Fruit fly (Drosophila melanogaster): ENCODE results near the gene CG2444.

DNA sequence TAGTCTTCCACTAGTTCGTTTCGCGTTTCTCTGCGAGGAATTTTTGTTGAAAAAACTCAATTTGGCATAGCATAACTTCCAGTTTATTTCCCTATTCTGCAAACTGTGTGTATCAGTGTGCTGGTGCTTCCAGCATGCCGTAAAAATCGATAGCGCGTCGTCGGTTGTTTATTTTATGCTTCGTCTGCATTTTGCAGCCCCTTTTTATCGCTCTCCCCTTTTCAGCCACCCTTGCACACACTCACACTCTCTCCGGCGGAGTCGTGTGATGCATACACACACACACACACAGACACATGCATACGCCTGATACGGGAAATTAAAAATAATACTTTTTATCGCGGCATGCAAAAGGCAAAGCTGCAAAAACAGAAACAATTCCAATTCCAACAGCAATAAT lies 25.6 kb downstream of the CG2444 start:
- no peak for TF ChIP-seq Sin3A (optimal IDR thresholded peaks at IDR 0.05)
- TF ChIP-seq h (optimal IDR thresholded peaks at IDR 0.05), result no peak
- no peak for TF ChIP-seq psq (optimal IDR thresholded peaks at IDR 0.05)
- no peak for TF ChIP-seq insv (optimal IDR thresholded peaks at IDR 0.05)

Measured in Kc167 (cell line).